Fruit fly (Drosophila melanogaster) whole organism: ENCODE data around the gene CG8312.

ENCODE experiments used
- Dll ChIP-seq: fragments of >200 bp; optimal IDR thresholded peaks from 2 replicates; lab custom pipeline; 2017
- EcR ChIP-seq, 2 experiments: fragments of >200 bp; optimal IDR thresholded peaks; 2 replicates each; lab custom pipeline; 2017; ENCODE audit warnings: missing biosample characterization in 2 of 2, missing genetic modification characterization in 2 of 2, missing genetic modification reagents in 2 of 2
- psq ChIP-seq: fragments of >200 bp; optimal IDR thresholded peaks from 2 replicates; lab custom pipeline; 2017

- TF ChIP-seq psq (lab: Kevin White, UChicago) (no peak), EcR (GFP tag; optimal IDR thresholded peaks at IDR 0.05; lab: Kevin White, UChicago) (no peak), Dll (lab: Kevin White, UChicago) (no peak)
These were observed 13.5 kb upstream of the CG8312 start, which contains the start of the genes Kap-alpha3 and Son for dm6 chr3R:9577382-9578137.
